Fruit fly (Drosophila melanogaster) whole organism, embryonic: ENCODE results near the gene Bap60.

Source experiments
- CG10366 ChIP-seq: fragments of 200-800 bp; sonication (Bioruptor generic); IDR thresholded peaks from 2 replicates; pipeline ENCODE4 v1.3.6; 2022; ENCODE audit warnings: missing biosample characterization, missing genetic modification characterization
- CG10565 ChIP-seq: fragments of 200-800 bp; sonication (Bioruptor generic); optimal IDR thresholded peaks from 3 replicates; lab custom pipeline; 2016; ENCODE audit warnings: missing biosample characterization, mild to moderate bottlenecking, missing genetic modification characterization
- CG11093 ChIP-seq: fragments of 200-800 bp; sonication (Bioruptor generic); IDR thresholded peaks from 3 replicates; pipeline ENCODE4 v1.3.6; 2022; ENCODE audit warnings: missing biosample characterization, missing genetic modification characterization
- CG11247 ChIP-seq: fragments of 200-800 bp; sonication (Bioruptor generic); IDR thresholded peaks from 2 replicates; pipeline ENCODE4 v1.3.6; 2022; ENCODE audit warnings: missing biosample characterization, missing genetic modification characterization
- CG11560 ChIP-seq: fragments of 200-800 bp; sonication (Bioruptor generic); IDR thresholded peaks from 3 replicates; pipeline ENCODE4 v1.3.6; 2022; ENCODE audit warnings: missing biosample characterization, missing genetic modification characterization
- CG11695 ChIP-seq: fragments of 200-800 bp; sonication (Bioruptor generic); IDR thresholded peaks from 3 replicates; pipeline ENCODE4 v1.3.6; 2022; ENCODE audit warnings: missing biosample characterization, missing genetic modification characterization
- CG12155 ChIP-seq: fragments of 200-800 bp; sonication (Bioruptor generic); optimal IDR thresholded peaks from 3 replicates; lab custom pipeline; 2016; ENCODE audit warnings: missing biosample characterization, missing genetic modification characterization
- CG14014 ChIP-seq: fragments of 200-800 bp; sonication (Bioruptor generic); IDR thresholded peaks from 2 replicates; pipeline ENCODE4 v1.3.6; 2022; ENCODE audit warnings: missing biosample characterization, missing genetic modification characterization
- CG14441 ChIP-seq: fragments of 200-800 bp; sonication (Bioruptor generic); IDR thresholded peaks from 2 replicates; pipeline ENCODE4 v1.3.6; 2022; ENCODE audit warnings: missing biosample characterization, missing genetic modification characterization
- CG15696 ChIP-seq: fragments of 200-800 bp; sonication (Bioruptor generic); optimal IDR thresholded peaks from 2 replicates; lab custom pipeline; 2019; ENCODE audit warnings: missing biosample characterization, mild to moderate bottlenecking, missing genetic modification characterization, moderate library complexity
- CG16813 ChIP-seq: fragments of 200-800 bp; sonication (Bioruptor generic); IDR thresholded peaks from 3 replicates; pipeline ENCODE4 v1.3.6; 2022; ENCODE audit warnings: missing biosample characterization, missing genetic modification characterization; ENCODE audit not compliant: partially characterized antibody
- CG16815 ChIP-seq: fragments of 200-800 bp; sonication (Bioruptor generic); optimal IDR thresholded peaks from 3 replicates; lab custom pipeline; 2017; ENCODE audit warnings: missing biosample characterization, mild to moderate bottlenecking, missing genetic modification characterization
- CG17328 ChIP-seq: fragments of 200-800 bp; sonication (Bioruptor generic); IDR thresholded peaks from 2 replicates; pipeline ENCODE4 v1.3.6; 2022; ENCODE audit warnings: missing biosample characterization, missing genetic modification characterization
- CG18476 ChIP-seq: fragments of 200-800 bp; sonication (Bioruptor generic); optimal IDR thresholded peaks from 2 replicates; lab custom pipeline; 2016; ENCODE audit warnings: missing biosample characterization, mild to moderate bottlenecking, missing genetic modification characterization
- CG30431 ChIP-seq: fragments of 200-800 bp; sonication (Bioruptor generic); optimal IDR thresholded peaks from 2 replicates; lab custom pipeline; 2017; ENCODE audit warnings: missing biosample characterization, missing genetic modification characterization
- CG31441 ChIP-seq: fragments of 200-800 bp; sonication (Bioruptor generic); IDR thresholded peaks from 2 replicates; pipeline ENCODE4 v1.3.6; 2022; ENCODE audit warnings: missing biosample characterization, missing genetic modification characterization
- CG34224 ChIP-seq: fragments of 200-800 bp; sonication (Bioruptor generic); IDR thresholded peaks from 3 replicates; pipeline ENCODE4 v1.3.6; 2022; ENCODE audit warnings: missing biosample characterization, missing genetic modification characterization; ENCODE audit not compliant: partially characterized antibody
- CG5245 ChIP-seq: fragments of 200-800 bp; sonication (Bioruptor generic); optimal IDR thresholded peaks from 3 replicates; lab custom pipeline; 2016; ENCODE audit warnings: missing biosample characterization, missing genetic modification characterization
- CG6654 ChIP-seq: fragments of 200-800 bp; sonication (Bioruptor generic); optimal IDR thresholded peaks from 2 replicates; lab custom pipeline; 2017; ENCODE audit warnings: missing biosample characterization, mild to moderate bottlenecking, missing genetic modification characterization
- CG6683 ChIP-seq: fragments of 200-800 bp; sonication (Bioruptor generic); optimal IDR thresholded peaks from 2 replicates; lab custom pipeline; 2017; ENCODE audit warnings: missing biosample characterization, mild to moderate bottlenecking, missing genetic modification characterization, missing genetic modification reagents
- CG7963 ChIP-seq: fragments of 200-800 bp; sonication (Bioruptor generic); IDR thresholded peaks from 3 replicates; pipeline ENCODE4 v1.3.6; 2022; ENCODE audit warnings: missing biosample characterization, missing genetic modification characterization; ENCODE audit not compliant: partially characterized antibody
- CG9215 ChIP-seq: fragments of 200-800 bp; sonication (Bioruptor generic); IDR thresholded peaks from 2 replicates; pipeline ENCODE4 v1.3.6; 2022; ENCODE audit warnings: missing biosample characterization, missing genetic modification characterization
- CG9727 ChIP-seq: fragments of 200-800 bp; sonication (Bioruptor generic); optimal IDR thresholded peaks from 3 replicates; lab custom pipeline; 2017; ENCODE audit warnings: missing biosample characterization, mild to moderate bottlenecking, missing genetic modification characterization
- CoRest ChIP-seq: fragments of 200-800 bp; sonication (Bioruptor generic); optimal IDR thresholded peaks from 3 replicates; lab custom pipeline; 2018; ENCODE audit warnings: missing biosample characterization, mild to moderate bottlenecking, missing genetic modification characterization, moderate library complexity
- Dek ChIP-seq: fragments of 200-800 bp; sonication (Bioruptor generic); optimal IDR thresholded peaks from 3 replicates; lab custom pipeline; 2019; ENCODE audit warnings: missing biosample characterization, mild to moderate bottlenecking, missing genetic modification characterization, moderate library complexity
- Doc3 ChIP-seq: fragments of 200-800 bp; sonication (Bioruptor generic); IDR thresholded peaks from 3 replicates; pipeline ENCODE4 v1.3.6; 2022; ENCODE audit warnings: missing biosample characterization, missing genetic modification characterization; ENCODE audit not compliant: partially characterized antibody
- E2f2 ChIP-seq: fragments of 200-800 bp; sonication (Bioruptor generic); IDR thresholded peaks from 2 replicates; pipeline ENCODE4 v1.3.6; 2022; ENCODE audit warnings: missing biosample characterization, missing genetic modification characterization
- HHEX ChIP-seq: fragments of 200-800 bp; sonication (Bioruptor generic); optimal IDR thresholded peaks from 3 replicates; lab custom pipeline; 2017; ENCODE audit warnings: missing biosample characterization, mild to moderate bottlenecking, missing genetic modification characterization, missing genetic modification reagents
- HLH4C ChIP-seq: fragments of 200-800 bp; sonication (Bioruptor generic); IDR thresholded peaks from 3 replicates; pipeline ENCODE4 v1.3.6; 2022; ENCODE audit warnings: missing biosample characterization, missing genetic modification characterization; ENCODE audit not compliant: partially characterized antibody
- Hmr ChIP-seq: fragments of 200-800 bp; sonication (Bioruptor generic); optimal IDR thresholded peaks from 3 replicates; lab custom pipeline; 2017; ENCODE audit warnings: mild to moderate bottlenecking, missing biosample characterization, missing genetic modification reagents, missing genetic modification characterization
- Hr78 ChIP-seq, 2 experiments: fragments of 200-800 bp in 1 of 2; fragments of >200 bp in 1 of 2; sonication (Bioruptor generic) in 1 of 2; optimal IDR thresholded peaks; 2 replicates each; lab custom pipeline; 2017 to 2019; ENCODE audit warnings: missing biosample characterization in 2 of 2, missing genetic modification characterization in 2 of 2, mild to moderate bottlenecking in 1 of 2, moderate library complexity in 1 of 2
- MBD-R2 ChIP-seq: fragments of 200-800 bp; sonication (Bioruptor generic); IDR thresholded peaks from 2 replicates; pipeline ENCODE4 v1.3.6; 2022; ENCODE audit warnings: missing biosample characterization, missing genetic modification characterization
- NC2β ChIP-seq: fragments of 200-800 bp; sonication (Bioruptor generic); optimal IDR thresholded peaks from 2 replicates; lab custom pipeline; 2016; ENCODE audit warnings: missing biosample characterization, missing genetic modification characterization
- Oli ChIP-seq: fragments of 200-800 bp; sonication (Bioruptor generic); optimal IDR thresholded peaks from 2 replicates; lab custom pipeline; 2018; ENCODE audit warnings: missing biosample characterization, mild to moderate bottlenecking, missing genetic modification characterization, moderate library complexity
- Ravus ChIP-seq: fragments of 200-800 bp; sonication (Bioruptor generic); IDR thresholded peaks from 2 replicates; pipeline ENCODE4 v1.3.6; 2022; ENCODE audit warnings: missing biosample characterization, missing genetic modification characterization
- Spps ChIP-seq: fragments of 200-800 bp; sonication (Bioruptor generic); optimal IDR thresholded peaks from 2 replicates; lab custom pipeline; 2018; ENCODE audit warnings: missing biosample characterization, mild to moderate bottlenecking, missing genetic modification characterization
- Sry-β ChIP-seq: fragments of 200-800 bp; sonication (Bioruptor generic); optimal IDR thresholded peaks from 2 replicates; lab custom pipeline; 2018; ENCODE audit warnings: missing biosample characterization, mild to moderate bottlenecking, missing genetic modification characterization, moderate library complexity
- Sry-δ ChIP-seq: fragments of 200-800 bp; sonication (Bioruptor generic); optimal IDR thresholded peaks from 2 replicates; lab custom pipeline; 2016; ENCODE audit warnings: missing biosample characterization, missing genetic modification characterization
- Taf1 ChIP-seq: fragments of 200-800 bp; sonication (Bioruptor generic); IDR thresholded peaks from 2 replicates; pipeline ENCODE4 v1.3.6; 2022; ENCODE audit warnings: missing biosample characterization, missing genetic modification characterization
- Vsx1 ChIP-seq: fragments of 200-800 bp; sonication (Bioruptor generic); optimal IDR thresholded peaks from 2 replicates; lab custom pipeline; 2017; ENCODE audit warnings: missing biosample characterization, mild to moderate bottlenecking, missing genetic modification characterization, missing genetic modification reagents
- YL-1 ChIP-seq: fragments of 200-800 bp; sonication (Bioruptor generic); optimal IDR thresholded peaks from 3 replicates; lab custom pipeline; 2017; ENCODE audit warnings: missing biosample characterization, mild to moderate bottlenecking, missing genetic modification characterization
- bcd ChIP-seq: fragments of 200-800 bp; sonication (Bioruptor generic); optimal IDR thresholded peaks from 2 replicates; lab custom pipeline; 2017; ENCODE audit warnings: missing biosample characterization, mild to moderate bottlenecking, missing genetic modification characterization
- fd64A ChIP-seq: fragments of 200-800 bp; sonication (Bioruptor generic); optimal IDR thresholded peaks from 3 replicates; lab custom pipeline; 2018; ENCODE audit warnings: missing biosample characterization, mild to moderate bottlenecking, missing genetic modification characterization
- fd96Cb ChIP-seq: fragments of 200-800 bp; sonication (Bioruptor generic); optimal IDR thresholded peaks from 2 replicates; lab custom pipeline; 2018; ENCODE audit warnings: missing biosample characterization, mild to moderate bottlenecking, missing genetic modification characterization, moderate library complexity
- jigr1 ChIP-seq: fragments of 200-800 bp; sonication (Bioruptor generic); IDR thresholded peaks from 3 replicates; pipeline ENCODE4 v1.3.6; 2022; ENCODE audit warnings: missing biosample characterization, missing genetic modification characterization
- klu ChIP-seq: fragments of 200-800 bp; sonication (Bioruptor generic); IDR thresholded peaks from 2 replicates; pipeline ENCODE4 v1.3.6; 2022; ENCODE audit warnings: missing biosample characterization, missing genetic modification characterization
- lilli ChIP-seq: fragments of 200-800 bp; sonication (Bioruptor generic); optimal IDR thresholded peaks from 3 replicates; lab custom pipeline; 2016; ENCODE audit warnings: missing biosample characterization, missing genetic modification characterization
- maf-S ChIP-seq: fragments of 200-800 bp; sonication (Bioruptor generic); optimal IDR thresholded peaks from 2 replicates; lab custom pipeline; 2016; ENCODE audit warnings: missing biosample characterization, missing genetic modification characterization
- pzg ChIP-seq: fragments of 200-800 bp; sonication (Bioruptor generic); optimal IDR thresholded peaks from 3 replicates; lab custom pipeline; 2018; ENCODE audit warnings: missing biosample characterization, mild to moderate bottlenecking, missing genetic modification characterization, moderate library complexity
- sens ChIP-seq: fragments of 200-800 bp; sonication (Bioruptor generic); peaks from one replicate; lab custom pipeline; 2016; ENCODE audit warnings: missing biosample characterization, missing genetic modification characterization
- tup ChIP-seq: fragments of 200-800 bp; sonication (Bioruptor generic); optimal IDR thresholded peaks from 2 replicates; lab custom pipeline; 2016; ENCODE audit warnings: missing biosample characterization, mild to moderate bottlenecking, missing genetic modification characterization, moderate library complexity
- wor ChIP-seq: fragments of 200-800 bp; sonication (Bioruptor generic); IDR thresholded peaks from 2 replicates; pipeline ENCODE4 v1.3.6; 2022; ENCODE audit warnings: missing biosample characterization, missing genetic modification characterization

Gene Bap60

DNA sequence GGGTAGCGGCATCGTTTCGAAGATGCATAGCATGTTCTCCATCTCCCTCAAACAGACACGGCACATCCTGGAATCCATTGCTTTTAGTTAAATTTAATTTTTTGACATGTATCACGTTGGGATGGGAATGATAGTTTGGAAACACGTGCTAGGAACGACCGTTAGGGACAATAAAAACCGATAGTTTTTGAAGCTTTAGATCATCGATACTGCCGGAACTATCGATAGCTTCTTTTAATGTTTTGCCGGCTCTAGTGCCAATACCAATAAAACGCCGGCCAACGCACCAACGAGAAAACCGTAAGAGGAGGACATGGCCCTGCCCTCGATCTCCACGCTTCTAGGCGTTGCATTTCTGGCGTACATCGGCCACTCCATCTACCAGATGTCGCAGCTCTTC is 4.5 kb downstream of the Bap60 start, which contains the start of the genes CG4318 and CG4332 (continued):
- peak; percentile 85 for TF ChIP-seq CG16813
- no peak for TF ChIP-seq HHEX (GFP tag; lab: Kevin White, UChicago)
- TF ChIP-seq CG5245, result no peak
- no peak for TF ChIP-seq CG17328
- peak; percentile 87 for TF ChIP-seq Doc3
- TF ChIP-seq CG14014 (GFP tag; lab: Robert Waterston, UW), result no peak
- no peak for TF ChIP-seq CG6683 (GFP tag; lab: Kevin White, UChicago)
- no peak for TF ChIP-seq YL-1
- no peak for TF ChIP-seq fd64A
- no peak for TF ChIP-seq CG18476 (GFP tag; lab: Kevin White, UChicago)
- TF ChIP-seq CG15696 (tag; lab: Kevin White, UChicago), result no peak
- TF ChIP-seq CG7963, result peak; percentile 68
- TF ChIP-seq maf-S (GFP tag; lab: Kevin White, UChicago), result no peak
- no peak for TF ChIP-seq Sry-β (GFP tag; lab: Kevin White, UChicago)
- no peak for TF ChIP-seq klu (GFP tag; lab: Robert Waterston, UW)
- no peak for TF ChIP-seq CG6654 (GFP tag; lab: Kevin White, UChicago)
- no peak for TF ChIP-seq CG11093 (GFP tag; lab: Robert Waterston, UW)
- no peak for TF ChIP-seq CG11560 (tag; lab: Robert Waterston, UW)
- peak; percentile 53 for TF ChIP-seq pzg
- no peak for TF ChIP-seq NC2β
- no peak for TF ChIP-seq Spps (tag; lab: Kevin White, UChicago)
- peak; percentile 87 for TF ChIP-seq CG34224 (GFP tag; lab: Robert Waterston, UW)
- no peak for TF ChIP-seq lilli
- TF ChIP-seq CG11695, result no peak
- no peak for TF ChIP-seq Hmr (GFP tag; lab: Kevin White, UChicago)
- TF ChIP-seq wor, result no peak
- peak; percentile 92 for TF ChIP-seq Sry-δ
- no peak for TF ChIP-seq CG14441
- TF ChIP-seq CG12155 (GFP tag; lab: Kevin White, UChicago), result no peak
- no peak for TF ChIP-seq Vsx1 (GFP tag; lab: Kevin White, UChicago)
- TF ChIP-seq CG16815, result no peak
- TF ChIP-seq CG30431 (GFP tag; lab: Kevin White, UChicago), result no peak
- no peak for TF ChIP-seq sens (GFP tag; lab: Kevin White, UChicago)
- no peak for TF ChIP-seq CG9727
- TF ChIP-seq CG10366, result no peak
- TF ChIP-seq Dek, result no peak
- TF ChIP-seq CoRest (tag; lab: Kevin White, UChicago), result peak; percentile 4
- no peak for TF ChIP-seq CG10565 (GFP tag; lab: Kevin White, UChicago)
- TF ChIP-seq CG11247 (GFP tag; lab: Robert Waterston, UW), result no peak
- no peak for TF ChIP-seq Taf1 (GFP tag; lab: Robert Waterston, UW)
- peak; percentile 81 for TF ChIP-seq HLH4C (GFP tag; lab: Robert Waterston, UW)
- TF ChIP-seq Ravus, result no peak
- no peak for TF ChIP-seq bcd (GFP tag; lab: Kevin White, UChicago)
- no peak for TF ChIP-seq jigr1 (GFP tag; lab: Robert Waterston, UW)
- TF ChIP-seq E2f2 (GFP tag; lab: Robert Waterston, UW), result no peak
- no peak for TF ChIP-seq Hr78 (GFP tag; optimal IDR thresholded peaks at IDR 0.05; lab: Kevin White, UChicago)
- no peak for TF ChIP-seq CG9215
- no peak for TF ChIP-seq CG31441
- no peak for TF ChIP-seq tup (GFP tag; lab: Kevin White, UChicago)
- TF ChIP-seq MBD-R2 (GFP tag; lab: Robert Waterston, UW), result peak; percentile 87
- TF ChIP-seq fd96Cb (tag; lab: Kevin White, UChicago), result no peak
- no peak for TF ChIP-seq Oli (tag; lab: Kevin White, UChicago)
